Fruit fly (Drosophila melanogaster) whole organism, embryonic: Measurements from ENCODE around the gene CG8960.

Experiments used
- Bgb ChIP-seq: fragments of 200-800 bp; sonication (Bioruptor generic); IDR thresholded peaks from 2 replicates; pipeline ENCODE4 v1.3.6; 2022; ENCODE audit warnings: missing biosample characterization, missing genetic modification characterization; ENCODE audit not compliant: partially characterized antibody
- Bteb2 ChIP-seq: fragments of 200-800 bp; sonication (Bioruptor generic); optimal IDR thresholded peaks from 2 replicates; lab custom pipeline; 2016; ENCODE audit warnings: missing biosample characterization, missing genetic modification characterization
- CG13624 ChIP-seq: fragments of 200-800 bp; sonication (Bioruptor generic); optimal IDR thresholded peaks from 2 replicates; lab custom pipeline; 2016; ENCODE audit warnings: missing biosample characterization, missing genetic modification characterization
- CG14965 ChIP-seq: fragments of 200-800 bp; sonication (Bioruptor generic); optimal IDR thresholded peaks from 2 replicates; lab custom pipeline; 2016; ENCODE audit warnings: missing biosample characterization, missing genetic modification characterization, borderline replicate concordance
- CG16813 ChIP-seq: fragments of 200-800 bp; sonication (Bioruptor generic); IDR thresholded peaks from 3 replicates; pipeline ENCODE4 v1.3.6; 2022; ENCODE audit warnings: missing biosample characterization, missing genetic modification characterization; ENCODE audit not compliant: partially characterized antibody
- CG16815 ChIP-seq: fragments of 200-800 bp; sonication (Bioruptor generic); optimal IDR thresholded peaks from 3 replicates; lab custom pipeline; 2017; ENCODE audit warnings: missing biosample characterization, mild to moderate bottlenecking, missing genetic modification characterization
- CG17912 ChIP-seq: fragments of 200-800 bp; sonication (Bioruptor generic); optimal IDR thresholded peaks from 2 replicates; lab custom pipeline; 2018; ENCODE audit warnings: missing biosample characterization, mild to moderate bottlenecking, missing genetic modification characterization
- CG1792 ChIP-seq: fragments of 200-800 bp; sonication (Bioruptor generic); optimal IDR thresholded peaks from 2 replicates; lab custom pipeline; 2016; ENCODE audit warnings: missing biosample characterization, missing genetic modification characterization
- CG30020 ChIP-seq: fragments of 200-800 bp; optimal IDR thresholded peaks from 2 replicates; lab custom pipeline; 2019; ENCODE audit warnings: missing biosample characterization, mild to moderate bottlenecking, missing genetic modification characterization, moderate library complexity
- CG4854 ChIP-seq: fragments of 200-800 bp; sonication (Bioruptor generic); optimal IDR thresholded peaks from 2 replicates; lab custom pipeline; 2016; ENCODE audit warnings: missing biosample characterization, missing genetic modification characterization, inconsistent platforms
- CG7786 ChIP-seq: fragments of 200-800 bp; sonication (Bioruptor generic); optimal IDR thresholded peaks from 2 replicates; lab custom pipeline; 2016; ENCODE audit warnings: missing biosample characterization, missing genetic modification characterization
- CG8290 ChIP-seq, 3 experiments: fragments of 200-800 bp; sonication (Bioruptor generic); optimal IDR thresholded peaks; 2 replicates each; lab custom pipeline; 2016 to 2019; ENCODE audit warnings: missing biosample characterization in 3 of 3, missing genetic modification characterization in 3 of 3, mild to moderate bottlenecking in 2 of 3, moderate library complexity in 1 of 3
- CG8388 ChIP-seq: fragments of 200-800 bp; sonication (Bioruptor generic); optimal IDR thresholded peaks from 2 replicates; lab custom pipeline; 2019; ENCODE audit warnings: missing biosample characterization, mild to moderate bottlenecking, missing genetic modification characterization, moderate library complexity
- CG9609 ChIP-seq: fragments of 200-800 bp; sonication (Bioruptor generic); optimal IDR thresholded peaks from 3 replicates; lab custom pipeline; 2016; ENCODE audit warnings: missing biosample characterization, missing genetic modification characterization
- CG9727 ChIP-seq: fragments of 200-800 bp; sonication (Bioruptor generic); optimal IDR thresholded peaks from 3 replicates; lab custom pipeline; 2017; ENCODE audit warnings: missing biosample characterization, mild to moderate bottlenecking, missing genetic modification characterization
- CG9876 ChIP-seq: fragments of 200-800 bp; sonication (Bioruptor generic); optimal IDR thresholded peaks from 2 replicates; lab custom pipeline; 2016; ENCODE audit warnings: missing biosample characterization, missing genetic modification characterization
- Drgx ChIP-seq: fragments of 200-800 bp; sonication (Bioruptor generic); IDR thresholded peaks from 2 replicates; pipeline ENCODE4 v1.3.6; 2022; ENCODE audit warnings: missing biosample characterization, missing genetic modification characterization
- HLH54F ChIP-seq: fragments of 200-800 bp; sonication (Bioruptor generic); optimal IDR thresholded peaks from 3 replicates; lab custom pipeline; 2016; ENCODE audit warnings: missing biosample characterization, missing genetic modification characterization
- Hr39 ChIP-seq: fragments of >200 bp; optimal IDR thresholded peaks from 2 replicates; lab custom pipeline; 2017
- NC2β ChIP-seq: fragments of 200-800 bp; sonication (Bioruptor generic); optimal IDR thresholded peaks from 2 replicates; lab custom pipeline; 2016; ENCODE audit warnings: missing biosample characterization, missing genetic modification characterization
- Opbp ChIP-seq: fragments of 200-800 bp; sonication (Bioruptor generic); IDR thresholded peaks from 3 replicates; pipeline ENCODE4 v1.3.6; 2022; ENCODE audit warnings: missing biosample characterization, missing genetic modification characterization; ENCODE audit not compliant: partially characterized antibody
- Optix ChIP-seq: fragments of 200-800 bp; sonication (Bioruptor generic); IDR thresholded peaks from 3 replicates; pipeline ENCODE4 v1.3.6; 2022; ENCODE audit warnings: missing biosample characterization, missing genetic modification characterization
- abd-A ChIP-seq: fragments of 200-800 bp; sonication (Bioruptor generic); optimal IDR thresholded peaks from 3 replicates; lab custom pipeline; 2019; ENCODE audit warnings: missing biosample characterization, mild to moderate bottlenecking, missing genetic modification characterization, moderate library complexity
- al ChIP-seq: fragments of 200-800 bp; sonication (Bioruptor generic); IDR thresholded peaks from 2 replicates; pipeline ENCODE4 v1.3.6; 2022; ENCODE audit warnings: missing biosample characterization, missing genetic modification characterization
- ash1 ChIP-seq: fragments of 200-800 bp; sonication (Bioruptor generic); optimal IDR thresholded peaks from 2 replicates; lab custom pipeline; 2018; ENCODE audit warnings: missing biosample characterization, mild to moderate bottlenecking, missing genetic modification characterization
- bbx ChIP-seq: fragments of 200-800 bp; sonication (Bioruptor generic); IDR thresholded peaks from 2 replicates; pipeline ENCODE4 v1.3.6; 2022; ENCODE audit warnings: missing biosample characterization, missing genetic modification characterization; ENCODE audit not compliant: partially characterized antibody
- btn ChIP-seq: fragments of 200-800 bp; sonication (Bioruptor generic); optimal IDR thresholded peaks from 2 replicates; lab custom pipeline; 2016; ENCODE audit warnings: missing biosample characterization, missing genetic modification characterization
- cad ChIP-seq: fragments of >200 bp; optimal IDR thresholded peaks from 2 replicates; lab custom pipeline; 2017; ENCODE audit warnings: missing biosample characterization, missing genetic modification characterization
- chinmo ChIP-seq: fragments of 200-800 bp; sonication (Bioruptor generic); IDR thresholded peaks from 4 replicates; pipeline ENCODE4 v1.3.6; 2022; ENCODE audit warnings: missing biosample characterization, missing genetic modification characterization; ENCODE audit not compliant: partially characterized antibody
- crol ChIP-seq: fragments of 200-800 bp; sonication (Bioruptor generic); IDR thresholded peaks from 2 replicates; pipeline ENCODE4 v1.3.6; 2022; ENCODE audit warnings: missing biosample characterization, missing genetic modification characterization
- dati ChIP-seq: fragments of 200-800 bp; sonication (Bioruptor generic); IDR thresholded peaks from 2 replicates; pipeline ENCODE4 v1.3.6; 2022; ENCODE audit warnings: missing biosample characterization, missing genetic modification characterization
- dm ChIP-seq: fragments of 200-800 bp; sonication (Bioruptor generic); optimal IDR thresholded peaks from 3 replicates; lab custom pipeline; 2016; ENCODE audit warnings: missing biosample characterization, missing genetic modification characterization
- fd64A ChIP-seq: fragments of 200-800 bp; sonication (Bioruptor generic); optimal IDR thresholded peaks from 3 replicates; lab custom pipeline; 2018; ENCODE audit warnings: missing biosample characterization, mild to moderate bottlenecking, missing genetic modification characterization
- h ChIP-seq: fragments of >200 bp; optimal IDR thresholded peaks from 2 replicates; lab custom pipeline; 2017
- her ChIP-seq: fragments of 200-800 bp; sonication (Bioruptor generic); optimal IDR thresholded peaks from 2 replicates; lab custom pipeline; 2016; ENCODE audit warnings: missing biosample characterization, missing genetic modification characterization
- kay ChIP-seq: fragments of 200-800 bp; sonication (Bioruptor generic); optimal IDR thresholded peaks from 2 replicates; lab custom pipeline; 2016; ENCODE audit warnings: missing biosample characterization, missing genetic modification characterization
- luna ChIP-seq: fragments of 200-800 bp; sonication (Bioruptor generic); optimal IDR thresholded peaks from 2 replicates; lab custom pipeline; 2016; ENCODE audit warnings: missing biosample characterization, missing genetic modification characterization
- nerfin-1 ChIP-seq: fragments of 200-800 bp; sonication (Bioruptor generic); optimal IDR thresholded peaks from 3 replicates; lab custom pipeline; 2019; ENCODE audit warnings: missing biosample characterization, mild to moderate bottlenecking, missing genetic modification characterization, moderate library complexity
- nerfin-2 ChIP-seq: fragments of 200-800 bp; sonication (Bioruptor generic); IDR thresholded peaks from 2 replicates; pipeline ENCODE4 v1.3.6; 2022; ENCODE audit warnings: missing biosample characterization, missing genetic modification characterization; ENCODE audit not compliant: partially characterized antibody
- p53 ChIP-seq: fragments of 200-800 bp; sonication (Bioruptor generic); optimal IDR thresholded peaks from 2 replicates; lab custom pipeline; 2016; ENCODE audit warnings: missing biosample characterization, missing genetic modification characterization
- pros ChIP-seq: fragments of 200-800 bp; sonication (Bioruptor generic); optimal IDR thresholded peaks from 3 replicates; lab custom pipeline; 2019; ENCODE audit warnings: missing biosample characterization, mild to moderate bottlenecking, missing genetic modification characterization, moderate library complexity
- pum ChIP-seq: fragments of 200-800 bp; sonication (Bioruptor generic); optimal IDR thresholded peaks from 2 replicates; lab custom pipeline; 2016; ENCODE audit warnings: missing biosample characterization, missing genetic modification characterization
- sc ChIP-seq, 3 experiments: fragments of >200 bp in 2 of 3; fragments of 200-800 bp in 1 of 3; sonication (Bioruptor generic) in 1 of 3; optimal IDR thresholded peaks; 2 replicates in 2 of 3; 3 replicates in 1 of 3; lab custom pipeline; 2017; ENCODE audit warnings: mild to moderate bottlenecking in 1 of 3, missing biosample characterization in 1 of 3, missing genetic modification characterization in 1 of 3, missing genetic modification reagents in 1 of 3
- sd ChIP-seq: fragments of 200-800 bp; sonication (Bioruptor generic); optimal IDR thresholded peaks from 3 replicates; lab custom pipeline; 2018; ENCODE audit warnings: missing biosample characterization, mild to moderate bottlenecking, missing genetic modification characterization, moderate library complexity
- sens-2 ChIP-seq: fragments of 200-800 bp; sonication (Bioruptor generic); IDR thresholded peaks from 2 replicates; pipeline ENCODE4 v1.3.6; 2022; ENCODE audit warnings: missing biosample characterization, missing genetic modification characterization
- sim ChIP-seq: fragments of 200-800 bp; sonication (Bioruptor generic); IDR thresholded peaks from 2 replicates; pipeline ENCODE4 v1.3.6; 2022; ENCODE audit warnings: missing biosample characterization, missing genetic modification characterization
- tin ChIP-seq: fragments of 200-800 bp; sonication (Bioruptor generic); optimal IDR thresholded peaks from 3 replicates; lab custom pipeline; 2016; ENCODE audit warnings: missing biosample characterization, missing genetic modification characterization
- trh ChIP-seq: fragments of 200-800 bp; sonication (Bioruptor generic); optimal IDR thresholded peaks from 2 replicates; lab custom pipeline; 2016; ENCODE audit warnings: missing biosample characterization, missing genetic modification characterization
- tup ChIP-seq: fragments of 200-800 bp; sonication (Bioruptor generic); optimal IDR thresholded peaks from 2 replicates; lab custom pipeline; 2016; ENCODE audit warnings: missing biosample characterization, mild to moderate bottlenecking, missing genetic modification characterization, moderate library complexity
- vvl ChIP-seq: fragments of 200-800 bp; sonication (Bioruptor generic); IDR thresholded peaks from 2 replicates; pipeline ENCODE4 v1.3.6; 2022; ENCODE audit warnings: missing biosample characterization, missing genetic modification characterization
- zf30C ChIP-seq: fragments of 200-800 bp; sonication (Bioruptor generic); optimal IDR thresholded peaks from 3 replicates; lab custom pipeline; 2018; ENCODE audit warnings: missing biosample characterization, mild to moderate bottlenecking, missing genetic modification characterization

CG8960 gene

DNA sequence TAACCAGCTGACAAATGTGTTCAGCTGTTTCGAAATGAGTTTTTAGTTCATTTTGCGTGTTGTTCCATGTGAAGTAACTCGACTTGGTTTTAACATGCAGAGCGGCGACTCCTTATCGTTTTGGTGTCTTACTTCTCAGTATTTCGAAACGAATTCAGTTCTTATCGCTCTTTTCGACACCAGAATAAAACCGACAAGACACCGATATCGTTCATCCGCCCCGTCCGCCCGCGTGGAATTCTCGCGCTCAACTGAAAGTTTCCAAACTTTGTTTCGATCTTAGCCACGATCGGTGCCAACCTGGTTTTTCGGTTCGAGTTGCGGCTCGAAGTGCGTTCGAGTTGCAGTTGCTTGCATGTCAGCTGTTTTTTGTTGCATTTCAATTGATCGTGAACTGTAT is 33.2 kb upstream of the CG8960 start, which contains the start of gene CG15822 (continued):
- TF ChIP-seq trh (GFP tag; lab: Kevin White, UChicago) (no peak), Drgx (no peak), pum (no peak), bbx (0 out of 2 replicates have a peak, but pooled peaks have one; percentile 34), sens-2 (GFP tag; lab: Robert Waterston, UW) (no peak), CG1792 (GFP tag; lab: Kevin White, UChicago) (no peak), Bteb2 (GFP tag; lab: Kevin White, UChicago) (no peak), CG9609 (GFP tag; lab: Kevin White, UChicago) (no peak), pros (peak; percentile 27), nerfin-1 (tag; lab: Kevin White, UChicago) (no peak), Bgb (no peak), abd-A (tag; lab: Kevin White, UChicago) (no peak), NC2β (GFP tag; lab: Kevin White, UChicago) (no peak), CG9876 (no peak), kay (GFP tag; lab: Kevin White, UChicago) (no peak), h (lab: Kevin White, UChicago) (no peak), HLH54F (no peak), vvl (GFP tag; lab: Robert Waterston, UW) (peak; percentile 33; the same call in 1 of the 2 replicates), p53 (GFP tag; lab: Kevin White, UChicago) (no peak), CG8290 (GFP tag; optimal IDR thresholded peaks at IDR 0.05; lab: Kevin White, UChicago) (no peak), CG8290 (tag; optimal IDR thresholded peaks at IDR 0.05; lab: Kevin White, UChicago) (peak in 1 of 2 experiments; percentile 19), tup (GFP tag; lab: Kevin White, UChicago) (no peak), luna (GFP tag; lab: Kevin White, UChicago) (no peak), Hr39 (lab: Kevin White, UChicago) (no peak), sc (optimal IDR thresholded peaks at IDR 0.05; lab: Kevin White, UChicago) (no peak), sc (GFP tag; optimal IDR thresholded peaks at IDR 0.05; lab: Kevin White, UChicago) (no peak), Opbp (peak; percentile 32; the same call in 1 of the 3 replicates), ash1 (GFP tag; lab: Kevin White, UChicago) (no peak), CG7786 (GFP tag; lab: Kevin White, UChicago) (no peak), btn (GFP tag; lab: Kevin White, UChicago) (no peak), CG17912 (GFP tag; lab: Kevin White, UChicago) (no peak), sim (GFP tag; lab: Robert Waterston, UW) (no peak), chinmo (GFP tag; lab: Robert Waterston, UW) (peak; percentile 71; the same call in 1 of the 4 replicates), crol (GFP tag; lab: Robert Waterston, UW) (0 out of 2 replicates have a peak, but pooled peaks have one; percentile 9), dm (GFP tag; lab: Kevin White, UChicago) (no peak), her (no peak), CG16813 (no peak), CG8388 (GFP tag; lab: Kevin White, UChicago) (no peak), fd64A (no peak), CG14965 (no peak), cad (GFP tag; lab: Kevin White, UChicago) (no peak), CG30020 (tag; lab: Kevin White, UChicago) (no peak), CG4854 (GFP tag; lab: Kevin White, UChicago) (no peak), tin (no peak), CG16815 (GFP tag; lab: Kevin White, UChicago) (no peak), nerfin-2 (GFP tag; lab: Robert Waterston, UW) (no peak), sd (tag; lab: Kevin White, UChicago) (peak; percentile 54), Optix (GFP tag; lab: Robert Waterston, UW) (no peak), dati (no peak), CG13624 (GFP tag; lab: Kevin White, UChicago) (no peak), zf30C (GFP tag; lab: Kevin White, UChicago) (no peak), al (GFP tag; lab: Robert Waterston, UW) (no peak), CG9727 (GFP tag; lab: Kevin White, UChicago) (no peak)
